Fruit fly (Drosophila melanogaster) whole organism, prepupa: ENCODE data around the gene CG8607.

ENCODE experiments used
- CG11294 ChIP-seq: fragments of 200-800 bp; sonication (Bioruptor generic); IDR thresholded peaks from 2 replicates; pipeline ENCODE4 v1.3.6; 2022; ENCODE audit warnings: missing biosample characterization, missing genetic modification characterization
- CG11762 ChIP-seq: fragments of 200-800 bp; sonication (Bioruptor generic); optimal IDR thresholded peaks from 3 replicates; lab custom pipeline; 2016; ENCODE audit warnings: missing biosample characterization, missing genetic modification characterization; ENCODE audit not compliant: insufficient read depth
- CG11902 ChIP-seq: fragments of 200-800 bp; sonication (Bioruptor generic); optimal IDR thresholded peaks from 3 replicates; lab custom pipeline; 2016; ENCODE audit warnings: missing biosample characterization, missing genetic modification characterization
- CG15336 ChIP-seq: fragments of 200-800 bp; sonication (Bioruptor generic); IDR thresholded peaks from 2 replicates; pipeline ENCODE4 v1.3.6; 2022; ENCODE audit warnings: missing biosample characterization, missing genetic modification characterization
- CG1621 ChIP-seq: fragments of 200-800 bp; sonication (Bioruptor generic); optimal IDR thresholded peaks from 3 replicates; lab custom pipeline; 2018; ENCODE audit warnings: missing biosample characterization, mild to moderate bottlenecking, missing genetic modification characterization
- CG16779 ChIP-seq: fragments of 200-800 bp; sonication (Bioruptor generic); optimal IDR thresholded peaks from 3 replicates; lab custom pipeline; 2017; ENCODE audit warnings: missing biosample characterization, mild to moderate bottlenecking, missing genetic modification characterization
- CG32006 ChIP-seq: fragments of 200-800 bp; sonication (Bioruptor generic); optimal IDR thresholded peaks from 3 replicates; lab custom pipeline; 2017; ENCODE audit warnings: missing biosample characterization, mild to moderate bottlenecking, missing genetic modification characterization
- CG6163 ChIP-seq: fragments of 200-800 bp; sonication (Bioruptor generic); IDR thresholded peaks from 3 replicates; pipeline ENCODE4 v1.3.6; 2022; ENCODE audit warnings: missing biosample characterization, missing genetic modification characterization
- CG6792 ChIP-seq: fragments of 200-800 bp; sonication (Bioruptor generic); optimal IDR thresholded peaks from 3 replicates; lab custom pipeline; 2016; ENCODE audit warnings: missing biosample characterization, missing genetic modification characterization
- CG6808 ChIP-seq: fragments of 200-800 bp; sonication (Bioruptor generic); optimal IDR thresholded peaks from 3 replicates; lab custom pipeline; 2017; ENCODE audit warnings: missing biosample characterization, missing genetic modification characterization, mild to moderate bottlenecking, moderate library complexity, missing genetic modification reagents
- CG6854 ChIP-seq: fragments of 200-800 bp; sonication (Bioruptor generic); optimal IDR thresholded peaks from 2 replicates; lab custom pipeline; 2017; ENCODE audit warnings: missing biosample characterization, mild to moderate bottlenecking, missing genetic modification characterization
- CG7368 ChIP-seq: fragments of 200-800 bp; sonication (Bioruptor generic); optimal IDR thresholded peaks from 3 replicates; lab custom pipeline; 2016; ENCODE audit warnings: missing biosample characterization, missing genetic modification characterization
- CG8319 ChIP-seq: fragments of 200-800 bp; sonication (Bioruptor generic); optimal IDR thresholded peaks from 3 replicates; lab custom pipeline; 2016; ENCODE audit warnings: missing biosample characterization, missing genetic modification characterization
- CG8632 ChIP-seq: fragments of 200-800 bp; sonication (Bioruptor generic); optimal IDR thresholded peaks from 3 replicates; lab custom pipeline; 2016; ENCODE audit warnings: missing biosample characterization, missing genetic modification characterization
- CG9139 ChIP-seq: fragments of 200-800 bp; sonication (Bioruptor generic); optimal IDR thresholded peaks from 3 replicates; lab custom pipeline; 2017; ENCODE audit warnings: missing biosample characterization, mild to moderate bottlenecking, missing genetic modification characterization
- Eip78C ChIP-seq: fragments of 200-800 bp; sonication (Bioruptor generic); peaks from one replicate; lab custom pipeline; 2016; ENCODE audit warnings: missing biosample characterization, missing genetic modification characterization
- Eip93F ChIP-seq: fragments of 200-800 bp; sonication (Bioruptor generic); optimal IDR thresholded peaks from 2 replicates; lab custom pipeline; 2016; ENCODE audit warnings: missing biosample characterization, mild to moderate bottlenecking, missing genetic modification characterization
- Ets96B ChIP-seq: fragments of 200-800 bp; optimal IDR thresholded peaks from 2 replicates; lab custom pipeline; 2019; ENCODE audit warnings: missing biosample characterization, mild to moderate bottlenecking, missing genetic modification characterization, moderate library complexity
- Hr38 ChIP-seq: sonication (Bioruptor generic); optimal IDR thresholded peaks from 2 replicates; lab custom pipeline; 2016; ENCODE audit warnings: missing biosample characterization, missing genetic modification characterization
- Hr39 ChIP-seq: fragments of 200-800 bp; sonication (Bioruptor generic); optimal IDR thresholded peaks from 2 replicates; lab custom pipeline; 2016; ENCODE audit warnings: missing biosample characterization, missing genetic modification characterization
- Lpt ChIP-seq: fragments of 200-800 bp; sonication (Bioruptor generic); optimal IDR thresholded peaks from 3 replicates; lab custom pipeline; 2016; ENCODE audit warnings: missing biosample characterization, missing genetic modification characterization
- Met ChIP-seq: fragments of 200-800 bp; sonication (Bioruptor generic); optimal IDR thresholded peaks from 3 replicates; lab custom pipeline; 2016; ENCODE audit warnings: missing biosample characterization, missing genetic modification characterization
- OdsH ChIP-seq: fragments of 200-800 bp; sonication (Bioruptor generic); optimal IDR thresholded peaks from 3 replicates; lab custom pipeline; 2016; ENCODE audit warnings: missing biosample characterization, missing genetic modification characterization
- Smox ChIP-seq: fragments of 200-800 bp; sonication (Bioruptor generic); optimal IDR thresholded peaks from 3 replicates; lab custom pipeline; 2016; ENCODE audit warnings: missing biosample characterization, missing genetic modification characterization
- Sox102F ChIP-seq: fragments of 200-800 bp; sonication (Bioruptor generic); optimal IDR thresholded peaks from 2 replicates; lab custom pipeline; 2016; ENCODE audit warnings: missing biosample characterization, mild to moderate bottlenecking, missing genetic modification characterization
- Sox14 ChIP-seq: fragments of 200-800 bp; sonication (Bioruptor generic); optimal IDR thresholded peaks from 3 replicates; lab custom pipeline; 2016; ENCODE audit warnings: missing biosample characterization, missing genetic modification characterization
- Sox15 ChIP-seq: fragments of 200-800 bp; sonication (Bioruptor generic); optimal IDR thresholded peaks from 3 replicates; lab custom pipeline; 2016; ENCODE audit warnings: missing biosample characterization, missing genetic modification characterization
- cyc ChIP-seq: fragments of 200-800 bp; sonication (Bioruptor generic); optimal IDR thresholded peaks from 3 replicates; lab custom pipeline; 2016; ENCODE audit warnings: missing biosample characterization, missing genetic modification characterization
- dac ChIP-seq: fragments of 200-800 bp; sonication (Bioruptor generic); optimal IDR thresholded peaks from 2 replicates; lab custom pipeline; 2017; ENCODE audit warnings: missing biosample characterization, mild to moderate bottlenecking, missing genetic modification characterization
- dsx ChIP-seq: fragments of 200-800 bp; optimal IDR thresholded peaks from 3 replicates; lab custom pipeline; 2019; ENCODE audit warnings: missing biosample characterization, mild to moderate bottlenecking, missing genetic modification characterization, moderate library complexity; ENCODE audit not compliant: poor library complexity, severe bottlenecking
- eg ChIP-seq: fragments of 200-800 bp; sonication (Bioruptor generic); IDR thresholded peaks from 3 replicates; pipeline ENCODE4 v1.3.6; 2022; ENCODE audit warnings: missing biosample characterization, missing genetic modification characterization
- esn ChIP-seq: fragments of 200-800 bp; sonication (Bioruptor generic); optimal IDR thresholded peaks from 2 replicates; lab custom pipeline; 2016; ENCODE audit warnings: missing biosample characterization, mild to moderate bottlenecking, missing genetic modification characterization, moderate library complexity
- fd59A ChIP-seq: fragments of 200-800 bp; sonication (Bioruptor generic); optimal IDR thresholded peaks from 2 replicates; lab custom pipeline; 2017; ENCODE audit warnings: missing biosample characterization, mild to moderate bottlenecking, missing genetic modification characterization, missing genetic modification reagents
- fkh ChIP-seq: fragments of 200-800 bp; sonication (Bioruptor generic); optimal IDR thresholded peaks from 3 replicates; lab custom pipeline; 2017; ENCODE audit warnings: missing biosample characterization, mild to moderate bottlenecking, missing genetic modification characterization, moderate library complexity
- lz ChIP-seq: fragments of 200-800 bp; sonication (Bioruptor generic); optimal IDR thresholded peaks from 3 replicates; lab custom pipeline; 2016; ENCODE audit warnings: missing biosample characterization, missing genetic modification characterization
- net ChIP-seq: fragments of 200-800 bp; sonication (Bioruptor generic); optimal IDR thresholded peaks from 3 replicates; lab custom pipeline; 2016; ENCODE audit warnings: missing biosample characterization, missing genetic modification characterization
- pdm3 ChIP-seq: fragments of 200-800 bp; sonication (Bioruptor generic); optimal IDR thresholded peaks from 3 replicates; lab custom pipeline; 2016; ENCODE audit warnings: missing biosample characterization, missing genetic modification characterization
- salr ChIP-seq, 2 experiments: fragments of 200-800 bp; sonication (Bioruptor generic); optimal IDR thresholded peaks; 3 replicates each; lab custom pipeline; 2016 to 2018; ENCODE audit warnings: missing biosample characterization in 2 of 2, missing genetic modification characterization in 2 of 2, mild to moderate bottlenecking in 1 of 2
- svp ChIP-seq: fragments of 200-800 bp; sonication (Bioruptor generic); peaks from one replicate; lab custom pipeline; 2016; ENCODE audit warnings: missing biosample characterization, missing genetic modification characterization
- topi ChIP-seq: fragments of 200-800 bp; sonication (Bioruptor generic); optimal IDR thresholded peaks from 3 replicates; lab custom pipeline; 2016; ENCODE audit warnings: missing biosample characterization, missing genetic modification characterization

The CG8607 gene

DNA sequence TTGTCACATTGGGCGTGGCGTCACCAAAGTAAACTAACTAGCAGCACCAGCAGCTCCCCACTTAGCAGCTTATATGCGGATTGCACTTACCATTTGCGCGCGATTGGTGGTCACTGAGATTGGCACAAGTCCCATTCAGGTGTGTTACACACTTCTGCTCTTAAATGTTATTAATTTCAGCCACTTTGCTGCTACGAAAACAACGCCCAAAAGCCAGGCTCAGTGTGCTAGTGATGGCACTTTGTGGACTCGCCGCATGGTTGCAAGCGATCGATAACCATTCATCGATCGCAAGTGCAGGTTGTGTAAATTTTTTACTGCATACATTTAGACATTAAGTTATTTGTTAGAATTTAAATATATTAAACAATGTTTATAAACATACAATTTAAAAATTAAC, 15.1 kb downstream of the CG8607 start, which contains the start of the genes wrm1 and wrm2:
TSS of gene wrm1 (minus strand) at position 237 of the 400 bp plus-strand sequence.
TSS of gene wrm2 (minus strand) at position 237 of the 400 bp plus-strand sequence.
- peak; percentile 8 for TF ChIP-seq esn
- TF ChIP-seq Eip78C (GFP tag; lab: Kevin White, UChicago): no peak
- TF ChIP-seq dac (GFP tag; lab: Kevin White, UChicago): no peak
- no peak for TF ChIP-seq cyc (GFP tag; lab: Kevin White, UChicago)
- peak; percentile 37; the same call in 1 of the 3 replicates for TF ChIP-seq eg
- TF ChIP-seq dsx (GFP tag; lab: Kevin White, UChicago): peak; percentile 18
- no peak for TF ChIP-seq Eip93F (GFP tag; lab: Kevin White, UChicago)

DNA sequence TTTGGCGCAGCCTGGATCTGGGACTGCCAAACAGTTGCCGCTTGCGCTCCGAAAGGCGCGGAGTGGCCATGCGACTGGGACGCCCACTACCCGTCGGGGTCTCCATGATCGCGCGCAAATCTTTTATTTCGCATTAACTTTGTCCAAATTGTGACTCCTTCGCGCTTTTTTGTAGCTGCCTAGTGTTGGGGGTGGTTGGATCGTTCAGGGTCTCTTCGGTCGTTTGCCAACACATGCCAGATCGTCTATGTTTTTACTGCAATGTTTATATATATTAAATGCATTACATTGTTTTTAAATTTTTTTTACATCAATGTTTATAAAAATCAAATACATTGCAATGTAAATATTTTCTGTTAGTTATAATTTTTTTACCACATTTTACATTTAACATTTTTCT, 18.9 kb downstream of the CG8607 start:
- TF ChIP-seq cyc (GFP tag; lab: Kevin White, UChicago): peak; percentile 11
- TF ChIP-seq esn: peak; percentile 28
- TF ChIP-seq svp (GFP tag; lab: Kevin White, UChicago): no peak
- TF ChIP-seq Met: no peak
- TF ChIP-seq eg: 0 out of 3 replicates have a peak, but pooled peaks have one; percentile 10
- peak; percentile 32 for TF ChIP-seq lz (GFP tag; lab: Kevin White, UChicago)

DNA sequence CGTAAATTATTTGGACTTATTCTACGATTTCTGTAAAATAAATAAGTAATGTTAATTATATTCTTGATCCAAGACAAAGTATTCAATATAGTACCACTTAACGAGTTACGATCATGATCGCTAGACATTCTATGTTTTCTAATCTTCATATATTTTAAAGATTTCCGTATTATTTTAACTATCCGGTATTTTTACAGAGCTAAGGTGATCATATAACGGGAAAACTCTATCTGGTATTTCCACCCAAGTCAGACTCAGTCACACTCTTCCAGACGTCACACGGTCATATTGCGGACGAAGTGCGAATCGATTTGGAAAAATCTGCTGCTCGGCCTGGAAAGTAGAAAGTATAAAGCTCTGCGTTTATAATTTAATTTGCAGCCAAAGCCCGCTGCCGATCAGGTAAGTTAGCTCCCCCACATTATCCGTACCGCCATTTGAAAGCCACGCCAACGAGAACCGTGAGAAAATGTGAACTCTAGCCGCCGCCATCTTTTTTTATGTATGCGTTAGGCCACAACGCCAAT, 19.4 kb downstream of the CG8607 start, which contains the start of the genes lark and eco:
TSS of gene lark (plus strand) at position 51 of the 527 bp plus-strand sequence.
TSS of gene eco (minus strand) at position 125 of the 527 bp plus-strand sequence.
- TF ChIP-seq Met (no peak), esn (peak; percentile 13), Eip78C (GFP tag; lab: Kevin White, UChicago) (peak; percentile 60), eg (peak; percentile 6; the same call in 1 of the 3 replicates), CG6854 (GFP tag; lab: Kevin White, UChicago) (peak; percentile 68), CG15336 (GFP tag; lab: Robert Waterston, UW) (peak; percentile 57), CG9139 (GFP tag; lab: Kevin White, UChicago) (no peak)

DNA sequence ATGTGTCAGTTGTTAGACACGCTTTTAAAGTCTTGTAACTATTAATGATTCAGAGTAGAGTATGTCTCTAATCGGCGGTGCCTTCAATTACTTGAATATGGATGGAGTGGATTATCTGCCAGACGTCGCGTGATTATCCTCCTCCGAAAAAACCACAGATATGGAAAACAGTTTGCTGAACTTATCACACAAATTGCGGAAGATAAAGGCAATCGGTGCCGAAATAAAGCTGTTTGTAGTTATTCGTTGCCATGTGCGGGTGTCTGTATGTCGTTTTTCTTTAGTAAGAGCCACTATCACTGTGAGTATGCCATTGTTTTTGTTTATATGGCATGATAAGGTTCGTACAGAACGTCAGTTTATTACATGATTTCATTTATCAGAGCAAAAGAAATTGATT, 24.1 kb downstream of the CG8607 start:
- TF ChIP-seq CG6163 (no peak), Hr39 (GFP tag; lab: Kevin White, UChicago) (no peak), topi (no peak), eg (no peak), dsx (GFP tag; lab: Kevin White, UChicago) (no peak), CG1621 (tag; lab: Kevin White, UChicago) (no peak), CG32006 (GFP tag; lab: Kevin White, UChicago) (no peak), net (GFP tag; lab: Kevin White, UChicago) (no peak)

DNA sequence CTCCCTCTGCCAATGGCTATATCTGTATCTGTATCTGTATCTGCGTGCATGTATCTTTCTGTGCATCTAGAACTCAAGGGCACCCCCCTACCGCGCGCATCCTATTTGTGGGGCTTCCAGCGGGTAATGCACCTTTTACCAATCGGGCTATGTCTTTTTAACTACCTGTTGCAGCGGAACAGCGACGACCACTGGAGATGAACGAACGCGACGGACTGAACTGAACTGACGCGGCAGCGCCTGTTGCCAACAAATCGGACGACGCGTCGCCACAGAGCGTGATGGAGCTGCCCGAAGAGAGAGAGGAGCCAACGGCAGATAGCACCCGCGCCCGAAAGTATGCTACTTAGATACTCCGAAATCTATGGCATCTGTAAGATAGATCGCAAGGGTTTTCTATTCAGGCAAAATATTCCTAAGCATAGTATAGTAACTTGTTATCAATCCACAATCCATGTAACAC, 25.1 kb downstream of the CG8607 start, which contains the start of gene Cln7:
TSS of gene Cln7 (minus strand) at position 219 of the 463 bp plus-strand sequence.
- peak; percentile 88 for TF ChIP-seq Sox14 (GFP tag; lab: Kevin White, UChicago)
- TF ChIP-seq pdm3 (GFP tag; lab: Kevin White, UChicago): no peak
- no peak for TF ChIP-seq Sox102F (GFP tag; lab: Kevin White, UChicago)
- TF ChIP-seq CG6792 (GFP tag; lab: Kevin White, UChicago): peak; percentile 25
- peak; percentile 36 for TF ChIP-seq Ets96B
- no peak for TF ChIP-seq Sox15 (GFP tag; lab: Kevin White, UChicago)
- TF ChIP-seq svp (GFP tag; lab: Kevin White, UChicago): no peak
- peak; percentile 77; the same call in 2 of the 3 replicates for TF ChIP-seq eg
- peak; percentile 59 for TF ChIP-seq Lpt
- no peak for TF ChIP-seq fd59A
- peak; percentile 90 for TF ChIP-seq CG6163
- peak; percentile 40 for TF ChIP-seq CG6808 (GFP tag; lab: Kevin White, UChicago)
- TF ChIP-seq dsx (GFP tag; lab: Kevin White, UChicago): peak; percentile 69
- TF ChIP-seq CG15336 (GFP tag; lab: Robert Waterston, UW): peak; percentile 63
- TF ChIP-seq lz (GFP tag; lab: Kevin White, UChicago): no peak
- no peak for TF ChIP-seq CG11902 (GFP tag; lab: Kevin White, UChicago)
- TF ChIP-seq CG8319: no peak
- TF ChIP-seq Hr39 (GFP tag; lab: Kevin White, UChicago): no peak
- peak; percentile 83 for TF ChIP-seq Eip78C (GFP tag; lab: Kevin White, UChicago)
- TF ChIP-seq CG11762: no peak
- no peak for TF ChIP-seq Hr38
- TF ChIP-seq CG11294 (GFP tag; lab: Robert Waterston, UW): no peak; the same call in 1 of the 2 replicates
- TF ChIP-seq CG7368 (GFP tag; lab: Kevin White, UChicago): peak; percentile 30
- peak; percentile 32 for TF ChIP-seq fkh
- TF ChIP-seq CG8632: peak; percentile 39
- TF ChIP-seq OdsH (GFP tag; lab: Kevin White, UChicago): no peak
- no peak for TF ChIP-seq dac (GFP tag; lab: Kevin White, UChicago)
- peak; percentile 73 for TF ChIP-seq CG9139 (GFP tag; lab: Kevin White, UChicago)
- TF ChIP-seq Smox (GFP tag; lab: Kevin White, UChicago): no peak
- peak; percentile 69 for TF ChIP-seq CG16779 (tag; lab: Kevin White, UChicago)
- no peak for TF ChIP-seq salr (GFP tag; optimal IDR thresholded peaks at IDR 0.05; lab: Kevin White, UChicago)
- TF ChIP-seq topi: peak; percentile 56
- no peak for TF ChIP-seq CG32006 (GFP tag; lab: Kevin White, UChicago)
